Fruit fly (Drosophila melanogaster) whole organism, embryonic: ENCODE results near the gene gro.
A peak's percentile ranks its signal among the peaks of the same experiment; 100 is the strongest.

Source experiments
- Atf-2 ChIP-seq: fragments of 200-800 bp; sonication (Bioruptor generic); optimal IDR thresholded peaks from 2 replicates; lab custom pipeline; 2016; ENCODE audit warnings: missing biosample characterization, missing genetic modification characterization
- B-H1 ChIP-seq: fragments of 200-800 bp; sonication (Bioruptor generic); IDR thresholded peaks from 3 replicates; pipeline ENCODE4 v1.3.6; 2022; ENCODE audit warnings: missing biosample characterization, missing genetic modification characterization
- Blimp-1 ChIP-seq: fragments of 200-800 bp; sonication (Bioruptor generic); optimal IDR thresholded peaks from 3 replicates; lab custom pipeline; 2018; ENCODE audit warnings: missing biosample characterization, missing genetic modification characterization, mild to moderate bottlenecking, moderate library complexity, missing genetic modification reagents
- CG11093 ChIP-seq: fragments of 200-800 bp; sonication (Bioruptor generic); IDR thresholded peaks from 3 replicates; pipeline ENCODE4 v1.3.6; 2022; ENCODE audit warnings: missing biosample characterization, missing genetic modification characterization
- CG11247 ChIP-seq: fragments of 200-800 bp; sonication (Bioruptor generic); IDR thresholded peaks from 2 replicates; pipeline ENCODE4 v1.3.6; 2022; ENCODE audit warnings: missing biosample characterization, missing genetic modification characterization
- CG11504 ChIP-seq: fragments of 200-800 bp; sonication (Bioruptor generic); optimal IDR thresholded peaks from 3 replicates; lab custom pipeline; 2019; ENCODE audit warnings: missing biosample characterization, mild to moderate bottlenecking, missing genetic modification characterization, moderate library complexity
- CG12299 ChIP-seq: fragments of 200-800 bp; sonication (Bioruptor generic); optimal IDR thresholded peaks from 2 replicates; lab custom pipeline; 2018; ENCODE audit warnings: missing biosample characterization, mild to moderate bottlenecking, missing genetic modification characterization
- CG1233 ChIP-seq: fragments of 200-800 bp; sonication (Bioruptor generic); optimal IDR thresholded peaks from 4 replicates; lab custom pipeline; 2018; ENCODE audit warnings: missing biosample characterization, mild to moderate bottlenecking, missing genetic modification characterization
- CG1647 ChIP-seq: fragments of 200-800 bp; sonication (Bioruptor generic); optimal IDR thresholded peaks from 3 replicates; lab custom pipeline; 2016; ENCODE audit warnings: missing biosample characterization, missing genetic modification characterization
- CG16813 ChIP-seq: fragments of 200-800 bp; sonication (Bioruptor generic); IDR thresholded peaks from 3 replicates; pipeline ENCODE4 v1.3.6; 2022; ENCODE audit warnings: missing biosample characterization, missing genetic modification characterization; ENCODE audit not compliant: partially characterized antibody
- CG16863 ChIP-seq: fragments of 200-800 bp; sonication (Bioruptor generic); optimal IDR thresholded peaks from 3 replicates; lab custom pipeline; 2016; ENCODE audit warnings: missing biosample characterization, missing genetic modification characterization
- CG17186 ChIP-seq: fragments of 200-800 bp; sonication (Bioruptor generic); optimal IDR thresholded peaks from 3 replicates; lab custom pipeline; 2017; ENCODE audit warnings: missing biosample characterization, missing genetic modification reagents, missing genetic modification characterization
- CG1792 ChIP-seq: fragments of 200-800 bp; sonication (Bioruptor generic); optimal IDR thresholded peaks from 2 replicates; lab custom pipeline; 2016; ENCODE audit warnings: missing biosample characterization, missing genetic modification characterization
- CG30020 ChIP-seq: fragments of 200-800 bp; optimal IDR thresholded peaks from 2 replicates; lab custom pipeline; 2019; ENCODE audit warnings: missing biosample characterization, mild to moderate bottlenecking, missing genetic modification characterization, moderate library complexity
- CG30403 ChIP-seq: fragments of 200-800 bp; sonication (Bioruptor generic); optimal IDR thresholded peaks from 3 replicates; lab custom pipeline; 2016; ENCODE audit warnings: missing biosample characterization, missing genetic modification characterization
- CG3407 ChIP-seq: fragments of 200-800 bp; sonication (Bioruptor generic); optimal IDR thresholded peaks from 2 replicates; lab custom pipeline; 2018; ENCODE audit warnings: missing biosample characterization, mild to moderate bottlenecking, missing genetic modification characterization
- CG8290 ChIP-seq, 3 experiments: fragments of 200-800 bp; sonication (Bioruptor generic); optimal IDR thresholded peaks; 2 replicates each; lab custom pipeline; 2016 to 2019; ENCODE audit warnings: missing biosample characterization in 3 of 3, missing genetic modification characterization in 3 of 3, mild to moderate bottlenecking in 2 of 3, moderate library complexity in 1 of 3
- CG9876 ChIP-seq: fragments of 200-800 bp; sonication (Bioruptor generic); optimal IDR thresholded peaks from 2 replicates; lab custom pipeline; 2016; ENCODE audit warnings: missing biosample characterization, missing genetic modification characterization
- HmgD ChIP-seq: fragments of 200-800 bp; sonication (Bioruptor generic); optimal IDR thresholded peaks from 3 replicates; lab custom pipeline; 2016; ENCODE audit warnings: missing biosample characterization, missing genetic modification characterization
- Hr39 ChIP-seq: fragments of >200 bp; optimal IDR thresholded peaks from 2 replicates; lab custom pipeline; 2017
- Hr51 ChIP-seq, 2 experiments: fragments of 200-800 bp; sonication (Bioruptor generic); optimal IDR thresholded peaks; 2 replicates in 1 of 2; 3 replicates in 1 of 2; lab custom pipeline; 2016 to 2018; ENCODE audit warnings: missing biosample characterization in 2 of 2, missing genetic modification characterization in 2 of 2, mild to moderate bottlenecking in 1 of 2, moderate library complexity in 1 of 2
- MTF-1 ChIP-seq: fragments of 200-800 bp; sonication (Bioruptor generic); optimal IDR thresholded peaks from 2 replicates; lab custom pipeline; 2018; ENCODE audit warnings: missing biosample characterization, mild to moderate bottlenecking, missing genetic modification characterization, borderline replicate concordance
- Myb ChIP-seq: fragments of 200-800 bp; sonication (Bioruptor generic); optimal IDR thresholded peaks from 2 replicates; lab custom pipeline; 2016; ENCODE audit warnings: missing biosample characterization, missing genetic modification characterization
- NC2α ChIP-seq: fragments of 200-800 bp; sonication (Bioruptor generic); optimal IDR thresholded peaks from 2 replicates; lab custom pipeline; 2016; ENCODE audit warnings: missing biosample characterization, missing genetic modification characterization
- NK7.1 ChIP-seq: fragments of 200-800 bp; sonication (Bioruptor generic); optimal IDR thresholded peaks from 3 replicates; lab custom pipeline; 2016; ENCODE audit warnings: missing biosample characterization, missing genetic modification characterization
- Nf-YA ChIP-seq: fragments of 200-800 bp; sonication (Bioruptor generic); IDR thresholded peaks from 2 replicates; pipeline ENCODE4 v1.3.6; 2022; ENCODE audit warnings: missing biosample characterization, missing genetic modification characterization
- Optix ChIP-seq: fragments of 200-800 bp; sonication (Bioruptor generic); IDR thresholded peaks from 3 replicates; pipeline ENCODE4 v1.3.6; 2022; ENCODE audit warnings: missing biosample characterization, missing genetic modification characterization
- Poxn ChIP-seq: fragments of 200-800 bp; sonication (Bioruptor generic); IDR thresholded peaks from 2 replicates; pipeline ENCODE4 v1.3.6; 2022; ENCODE audit warnings: missing biosample characterization, missing genetic modification characterization
- Ptx1 ChIP-seq: fragments of 200-800 bp; sonication (Bioruptor generic); IDR thresholded peaks from 2 replicates; pipeline ENCODE4 v1.3.6; 2022; ENCODE audit warnings: missing biosample characterization, missing genetic modification characterization
- Six4 ChIP-seq: fragments of 200-800 bp; sonication (Bioruptor generic); optimal IDR thresholded peaks from 2 replicates; lab custom pipeline; 2016; ENCODE audit warnings: missing biosample characterization, missing genetic modification characterization
- Sry-β ChIP-seq: fragments of 200-800 bp; sonication (Bioruptor generic); optimal IDR thresholded peaks from 2 replicates; lab custom pipeline; 2018; ENCODE audit warnings: missing biosample characterization, mild to moderate bottlenecking, missing genetic modification characterization, moderate library complexity
- Stat92E ChIP-seq, 3 experiments: fragments of >200 bp in 2 of 3; fragments of 200-800 bp in 1 of 3; sonication (Bioruptor generic) in 1 of 3; optimal IDR thresholded peaks; 2 replicates each; lab custom pipeline; 2017 to 2019; ENCODE audit warnings: missing biosample characterization in 3 of 3, missing genetic modification characterization in 3 of 3, mild to moderate bottlenecking in 1 of 3, moderate library complexity in 1 of 3
- fd102C ChIP-seq: fragments of 200-800 bp; sonication (Bioruptor generic); optimal IDR thresholded peaks from 2 replicates; lab custom pipeline; 2018; ENCODE audit warnings: missing biosample characterization, mild to moderate bottlenecking, missing genetic modification characterization, moderate library complexity
- fd96Cb ChIP-seq: fragments of 200-800 bp; sonication (Bioruptor generic); optimal IDR thresholded peaks from 2 replicates; lab custom pipeline; 2018; ENCODE audit warnings: missing biosample characterization, mild to moderate bottlenecking, missing genetic modification characterization, moderate library complexity
- fu2 ChIP-seq: fragments of 200-800 bp; sonication (Bioruptor generic); optimal IDR thresholded peaks from 2 replicates; lab custom pipeline; 2016; ENCODE audit warnings: missing biosample characterization, missing genetic modification characterization
- h ChIP-seq: fragments of >200 bp; optimal IDR thresholded peaks from 2 replicates; lab custom pipeline; 2017
- knrl ChIP-seq: fragments of 200-800 bp; sonication (Bioruptor generic); IDR thresholded peaks from 3 replicates; pipeline ENCODE4 v1.3.6; 2022; ENCODE audit warnings: missing biosample characterization, missing genetic modification characterization; ENCODE audit not compliant: partially characterized antibody
- lbe ChIP-seq: fragments of 200-800 bp; sonication (Bioruptor generic); optimal IDR thresholded peaks from 2 replicates; lab custom pipeline; 2016; ENCODE audit warnings: missing biosample characterization, mild to moderate bottlenecking, missing genetic modification characterization
- nau ChIP-seq: fragments of 200-800 bp; sonication (Bioruptor generic); optimal IDR thresholded peaks from 3 replicates; lab custom pipeline; 2017; ENCODE audit warnings: missing biosample characterization, mild to moderate bottlenecking, missing genetic modification characterization, missing genetic modification reagents
- pnt ChIP-seq: fragments of 200-800 bp; sonication (Bioruptor generic); optimal IDR thresholded peaks from 3 replicates; lab custom pipeline; 2016; ENCODE audit warnings: missing biosample characterization, missing genetic modification characterization
- prd ChIP-seq, 3 experiments: fragments of >200 bp in 2 of 3; fragments of 200-800 bp in 1 of 3; sonication (Bioruptor generic) in 1 of 3; optimal IDR thresholded peaks in 2 of 3; IDR thresholded peaks in 1 of 3; 2 replicates in 2 of 3; 3 replicates in 1 of 3; pipeline versions ENCODE4 v1.3.6 to Lab custom; 2017 to 2022; ENCODE audit warnings: missing biosample characterization in 1 of 3, missing genetic modification characterization in 1 of 3
- pum ChIP-seq: fragments of 200-800 bp; sonication (Bioruptor generic); optimal IDR thresholded peaks from 2 replicates; lab custom pipeline; 2016; ENCODE audit warnings: missing biosample characterization, missing genetic modification characterization
- sd ChIP-seq: fragments of 200-800 bp; sonication (Bioruptor generic); optimal IDR thresholded peaks from 3 replicates; lab custom pipeline; 2018; ENCODE audit warnings: missing biosample characterization, mild to moderate bottlenecking, missing genetic modification characterization, moderate library complexity
- sob ChIP-seq: fragments of 200-800 bp; sonication (Bioruptor generic); IDR thresholded peaks from 2 replicates; pipeline ENCODE4 v1.3.6; 2022; ENCODE audit warnings: missing biosample characterization, missing genetic modification characterization
- tap ChIP-seq: fragments of 200-800 bp; optimal IDR thresholded peaks from 3 replicates; lab custom pipeline; 2019; ENCODE audit warnings: missing biosample characterization, mild to moderate bottlenecking, missing genetic modification characterization, moderate library complexity
- tna ChIP-seq: fragments of 200-800 bp; sonication (Bioruptor generic); IDR thresholded peaks from 2 replicates; pipeline ENCODE4 v1.3.6; 2022; ENCODE audit warnings: missing biosample characterization, missing genetic modification characterization; ENCODE audit not compliant: partially characterized antibody
- tx ChIP-seq: fragments of 200-800 bp; sonication (Bioruptor generic); optimal IDR thresholded peaks from 2 replicates; lab custom pipeline; 2016; ENCODE audit warnings: missing biosample characterization, missing genetic modification characterization

gro gene

dm6 chr3R:26036153-26037144 lies 5.1 kb upstream of the gro start (continued):
- TF ChIP-seq Ptx1 (GFP tag; lab: Robert Waterston, UW) (peak; percentile 71), CG8290 (GFP tag; optimal IDR thresholded peaks at IDR 0.05; lab: Kevin White, UChicago) (peak; percentile 88), CG8290 (tag; optimal IDR thresholded peaks at IDR 0.05; lab: Kevin White, UChicago) (peak in 1 of 2 experiments; percentile 97), knrl (GFP tag; lab: Robert Waterston, UW) (0 out of 3 replicates have a peak, but pooled peaks have one; percentile 16), lbe (GFP tag; lab: Kevin White, UChicago) (peak; percentile 71), tap (tag; lab: Kevin White, UChicago) (peak; percentile 88), tna (GFP tag; lab: Robert Waterston, UW) (no peak), Blimp-1 (peak; percentile 94), sob (0 out of 2 replicates have a peak, but pooled peaks have one; percentile 24), Hr51 (GFP tag; optimal IDR thresholded peaks at IDR 0.05; lab: Kevin White, UChicago) (peak; percentile 33 to 74), CG16813 (GFP tag; lab: Robert Waterston, UW) (0 out of 3 replicates have a peak, but pooled peaks have one; percentile 7), CG12299 (tag; lab: Kevin White, UChicago) (peak; percentile 80), h (lab: Kevin White, UChicago) (no peak), CG1233 (GFP tag; lab: Kevin White, UChicago) (peak; percentile 90), Poxn (GFP tag; lab: Robert Waterston, UW) (no peak), NK7.1 (GFP tag; lab: Kevin White, UChicago) (peak; percentile 19), fd102C (peak; percentile 92), CG30020 (tag; lab: Kevin White, UChicago) (peak; percentile 88), CG9876 (GFP tag; lab: Kevin White, UChicago) (peak; percentile 3), pnt (GFP tag; lab: Kevin White, UChicago) (peak; percentile 74), Stat92E (GFP tag; optimal IDR thresholded peaks at IDR 0.05; lab: Kevin White, UChicago) (peak in 1 of 3 experiments; percentile 99), Sry-β (GFP tag; lab: Kevin White, UChicago) (peak; percentile 66), B-H1 (GFP tag; lab: Robert Waterston, UW) (no peak), prd (optimal IDR thresholded peaks at IDR 0.05; lab: Kevin White, UChicago) (no peak), prd (GFP tag; IDR thresholded peaks at IDR 0.05; lab: Robert Waterston, UW) (peak; percentile 88), CG11093 (GFP tag; lab: Robert Waterston, UW) (peak; percentile 63), fd96Cb (tag; lab: Kevin White, UChicago) (peak; percentile 94), CG1647 (no peak), CG16863 (peak; percentile 68), Six4 (peak; percentile 74), pum (GFP tag; lab: Kevin White, UChicago) (peak; percentile 67), CG11247 (GFP tag; lab: Robert Waterston, UW) (no peak), tx (GFP tag; lab: Kevin White, UChicago) (peak; percentile 69), fu2 (GFP tag; lab: Kevin White, UChicago) (no peak), sd (tag; lab: Kevin White, UChicago) (peak; percentile 21), CG11504 (tag; lab: Kevin White, UChicago) (peak; percentile 91), Optix (GFP tag; lab: Robert Waterston, UW) (no peak), Nf-YA (no peak), NC2α (GFP tag; lab: Kevin White, UChicago) (peak; percentile 12), Atf-2 (GFP tag; lab: Kevin White, UChicago) (peak; percentile 69), MTF-1 (peak; percentile 67), nau (peak; percentile 78), Myb (GFP tag; lab: Kevin White, UChicago) (peak; percentile 30), CG30403 (GFP tag; lab: Kevin White, UChicago) (peak; percentile 89), CG1792 (GFP tag; lab: Kevin White, UChicago) (peak; percentile 51), CG17186 (GFP tag; lab: Kevin White, UChicago) (peak; percentile 58), HmgD (GFP tag; lab: Kevin White, UChicago) (no peak), CG3407 (GFP tag; lab: Kevin White, UChicago) (peak; percentile 90), Hr39 (no peak)
